Fruit fly (Drosophila melanogaster) whole organism, embryonic: ENCODE results near the gene CG17362.

ENCODE experiments used
- Atf6 ChIP-seq: fragments of 200-800 bp; sonication (Bioruptor generic); IDR thresholded peaks from 2 replicates; pipeline ENCODE4 v1.3.6; 2022; ENCODE audit warnings: missing biosample characterization, missing genetic modification characterization
- Bgb ChIP-seq: fragments of 200-800 bp; sonication (Bioruptor generic); IDR thresholded peaks from 2 replicates; pipeline ENCODE4 v1.3.6; 2022; ENCODE audit warnings: missing biosample characterization, missing genetic modification characterization; ENCODE audit not compliant: partially characterized antibody
- CG10543 ChIP-seq: fragments of 200-800 bp; sonication (Bioruptor generic); optimal IDR thresholded peaks from 3 replicates; lab custom pipeline; 2017; ENCODE audit warnings: missing biosample characterization, mild to moderate bottlenecking, missing genetic modification characterization, moderate library complexity
- CG10959 ChIP-seq: fragments of 200-800 bp; sonication (Bioruptor generic); IDR thresholded peaks from 2 replicates; pipeline ENCODE4 v1.3.6; 2022; ENCODE audit warnings: missing biosample characterization, missing genetic modification characterization
- CG10979 ChIP-seq: fragments of 200-800 bp; sonication (Bioruptor generic); optimal IDR thresholded peaks from 2 replicates; lab custom pipeline; 2018; ENCODE audit warnings: missing biosample characterization, mild to moderate bottlenecking, missing genetic modification characterization, moderate library complexity
- CG14014 ChIP-seq: fragments of 200-800 bp; sonication (Bioruptor generic); IDR thresholded peaks from 2 replicates; pipeline ENCODE4 v1.3.6; 2022; ENCODE audit warnings: missing biosample characterization, missing genetic modification characterization
- CG15269 ChIP-seq: fragments of 200-800 bp; sonication (Bioruptor generic); optimal IDR thresholded peaks from 2 replicates; lab custom pipeline; 2018; ENCODE audit warnings: missing biosample characterization, mild to moderate bottlenecking, missing genetic modification characterization, moderate library complexity
- CG16863 ChIP-seq: fragments of 200-800 bp; sonication (Bioruptor generic); optimal IDR thresholded peaks from 3 replicates; lab custom pipeline; 2016; ENCODE audit warnings: missing biosample characterization, missing genetic modification characterization
- CG2712 ChIP-seq: fragments of 200-800 bp; optimal IDR thresholded peaks from 3 replicates; lab custom pipeline; 2019; ENCODE audit warnings: missing biosample characterization, mild to moderate bottlenecking, missing genetic modification characterization, moderate library complexity
- CG2875 ChIP-seq: fragments of 200-800 bp; sonication (Bioruptor generic); optimal IDR thresholded peaks from 2 replicates; lab custom pipeline; 2017; ENCODE audit warnings: missing biosample characterization, mild to moderate bottlenecking, missing genetic modification characterization, missing genetic modification reagents
- CG30403 ChIP-seq: fragments of 200-800 bp; sonication (Bioruptor generic); optimal IDR thresholded peaks from 3 replicates; lab custom pipeline; 2016; ENCODE audit warnings: missing biosample characterization, missing genetic modification characterization
- CG3065 ChIP-seq: fragments of 200-800 bp; sonication (Bioruptor generic); optimal IDR thresholded peaks from 2 replicates; lab custom pipeline; 2016; ENCODE audit warnings: missing biosample characterization, missing genetic modification characterization
- CG33213 ChIP-seq: fragments of 200-800 bp; sonication (Bioruptor generic); optimal IDR thresholded peaks from 3 replicates; lab custom pipeline; 2016; ENCODE audit warnings: missing biosample characterization, missing genetic modification characterization
- CG4424 ChIP-seq: fragments of 200-800 bp; sonication (Bioruptor generic); optimal IDR thresholded peaks from 3 replicates; lab custom pipeline; 2016; ENCODE audit warnings: missing biosample characterization, missing genetic modification characterization
- CG6254 ChIP-seq: fragments of 200-800 bp; sonication (Bioruptor generic); optimal IDR thresholded peaks from 3 replicates; lab custom pipeline; 2017; ENCODE audit warnings: mild to moderate bottlenecking, missing biosample characterization, missing genetic modification reagents, missing genetic modification characterization
- CG6654 ChIP-seq: fragments of 200-800 bp; sonication (Bioruptor generic); optimal IDR thresholded peaks from 2 replicates; lab custom pipeline; 2017; ENCODE audit warnings: missing biosample characterization, mild to moderate bottlenecking, missing genetic modification characterization
- D ChIP-seq, 2 experiments: fragments of 200-800 bp in 1 of 2; fragments of >200 bp in 1 of 2; sonication (Bioruptor generic) in 1 of 2; optimal IDR thresholded peaks; 2 replicates in 1 of 2; 3 replicates in 1 of 2; lab custom pipeline; 2017; ENCODE audit warnings: mild to moderate bottlenecking in 1 of 2, missing biosample characterization in 1 of 2, missing genetic modification characterization in 1 of 2, missing genetic modification reagents in 1 of 2
- Dek ChIP-seq: fragments of 200-800 bp; sonication (Bioruptor generic); optimal IDR thresholded peaks from 3 replicates; lab custom pipeline; 2019; ENCODE audit warnings: missing biosample characterization, mild to moderate bottlenecking, missing genetic modification characterization, moderate library complexity
- Gug ChIP-seq: fragments of 200-800 bp; sonication (Bioruptor generic); IDR thresholded peaks from 4 replicates; pipeline ENCODE4 v1.3.6; 2022; ENCODE audit warnings: missing biosample characterization, missing genetic modification characterization
- Hsf ChIP-seq: fragments of 200-800 bp; sonication (Bioruptor generic); optimal IDR thresholded peaks from 3 replicates; lab custom pipeline; 2016; ENCODE audit warnings: missing biosample characterization, missing genetic modification characterization
- MESR4 ChIP-seq: fragments of 200-800 bp; sonication (Bioruptor generic); optimal IDR thresholded peaks from 2 replicates; lab custom pipeline; 2018; ENCODE audit warnings: missing biosample characterization, mild to moderate bottlenecking, missing genetic modification characterization, moderate library complexity
- Optix ChIP-seq: fragments of 200-800 bp; sonication (Bioruptor generic); IDR thresholded peaks from 3 replicates; pipeline ENCODE4 v1.3.6; 2022; ENCODE audit warnings: missing biosample characterization, missing genetic modification characterization
- Ptx1 ChIP-seq: fragments of 200-800 bp; sonication (Bioruptor generic); IDR thresholded peaks from 2 replicates; pipeline ENCODE4 v1.3.6; 2022; ENCODE audit warnings: missing biosample characterization, missing genetic modification characterization
- Scr ChIP-seq: fragments of 200-800 bp; sonication (Bioruptor generic); IDR thresholded peaks from 2 replicates; pipeline ENCODE4 v1.3.6; 2022; ENCODE audit warnings: missing biosample characterization, missing genetic modification characterization; ENCODE audit not compliant: partially characterized antibody
- Sry-β ChIP-seq: fragments of 200-800 bp; sonication (Bioruptor generic); optimal IDR thresholded peaks from 2 replicates; lab custom pipeline; 2018; ENCODE audit warnings: missing biosample characterization, mild to moderate bottlenecking, missing genetic modification characterization, moderate library complexity
- Ssrp ChIP-seq: fragments of 200-800 bp; sonication (Bioruptor generic); optimal IDR thresholded peaks from 2 replicates; lab custom pipeline; 2018; ENCODE audit warnings: missing biosample characterization, mild to moderate bottlenecking, missing genetic modification characterization, moderate library complexity
- Stat92E ChIP-seq, 3 experiments: fragments of >200 bp in 2 of 3; fragments of 200-800 bp in 1 of 3; sonication (Bioruptor generic) in 1 of 3; optimal IDR thresholded peaks; 2 replicates each; lab custom pipeline; 2017 to 2019; ENCODE audit warnings: missing biosample characterization in 3 of 3, missing genetic modification characterization in 3 of 3, mild to moderate bottlenecking in 1 of 3, moderate library complexity in 1 of 3
- Vsx1 ChIP-seq: fragments of 200-800 bp; sonication (Bioruptor generic); optimal IDR thresholded peaks from 2 replicates; lab custom pipeline; 2017; ENCODE audit warnings: missing biosample characterization, mild to moderate bottlenecking, missing genetic modification characterization, missing genetic modification reagents
- btn ChIP-seq: fragments of 200-800 bp; sonication (Bioruptor generic); optimal IDR thresholded peaks from 2 replicates; lab custom pipeline; 2016; ENCODE audit warnings: missing biosample characterization, missing genetic modification characterization
- cg ChIP-seq: fragments of 200-800 bp; sonication (Bioruptor generic); optimal IDR thresholded peaks from 3 replicates; lab custom pipeline; 2019; ENCODE audit warnings: missing biosample characterization, mild to moderate bottlenecking, missing genetic modification characterization, moderate library complexity
- crol ChIP-seq: fragments of 200-800 bp; sonication (Bioruptor generic); IDR thresholded peaks from 2 replicates; pipeline ENCODE4 v1.3.6; 2022; ENCODE audit warnings: missing biosample characterization, missing genetic modification characterization
- disco-r ChIP-seq: fragments of 200-800 bp; sonication (Bioruptor generic); optimal IDR thresholded peaks from 2 replicates; lab custom pipeline; 2016; ENCODE audit warnings: missing biosample characterization, missing genetic modification characterization
- ems ChIP-seq: fragments of 200-800 bp; sonication (Bioruptor generic); optimal IDR thresholded peaks from 3 replicates; lab custom pipeline; 2016; ENCODE audit warnings: missing biosample characterization, missing genetic modification characterization
- en ChIP-seq: fragments of 200-800 bp; sonication (Bioruptor generic); optimal IDR thresholded peaks from 2 replicates; lab custom pipeline; 2016; ENCODE audit warnings: missing biosample characterization, missing genetic modification characterization
- gem ChIP-seq: fragments of 200-800 bp; sonication (Bioruptor generic); optimal IDR thresholded peaks from 2 replicates; lab custom pipeline; 2019; ENCODE audit warnings: missing biosample characterization, mild to moderate bottlenecking, missing genetic modification characterization, moderate library complexity
- hb ChIP-seq: fragments of 200-800 bp; sonication (Bioruptor generic); IDR thresholded peaks from 3 replicates; pipeline ENCODE4 v1.3.6; 2022; ENCODE audit warnings: missing biosample characterization, missing genetic modification characterization; ENCODE audit not compliant: partially characterized antibody
- ken ChIP-seq: fragments of 200-800 bp; sonication (Bioruptor generic); IDR thresholded peaks from 3 replicates; pipeline ENCODE4 v1.3.6; 2022; ENCODE audit warnings: missing biosample characterization, missing genetic modification characterization
- lbe ChIP-seq: fragments of 200-800 bp; sonication (Bioruptor generic); optimal IDR thresholded peaks from 2 replicates; lab custom pipeline; 2016; ENCODE audit warnings: missing biosample characterization, mild to moderate bottlenecking, missing genetic modification characterization
- luna ChIP-seq: fragments of 200-800 bp; sonication (Bioruptor generic); optimal IDR thresholded peaks from 2 replicates; lab custom pipeline; 2016; ENCODE audit warnings: missing biosample characterization, missing genetic modification characterization
- mam ChIP-seq: fragments of 200-800 bp; sonication (Bioruptor generic); optimal IDR thresholded peaks from 3 replicates; lab custom pipeline; 2016; ENCODE audit warnings: missing biosample characterization, missing genetic modification characterization
- nom ChIP-seq: fragments of 200-800 bp; sonication (Bioruptor generic); optimal IDR thresholded peaks from 2 replicates; lab custom pipeline; 2017; ENCODE audit warnings: missing biosample characterization, missing genetic modification characterization, mild to moderate bottlenecking, moderate library complexity, missing genetic modification reagents
- onecut ChIP-seq: fragments of 200-800 bp; sonication (Bioruptor generic); IDR thresholded peaks from 2 replicates; pipeline ENCODE4 v1.3.6; 2022; ENCODE audit warnings: missing biosample characterization, missing genetic modification characterization
- pita ChIP-seq: fragments of 200-800 bp; sonication (Bioruptor generic); optimal IDR thresholded peaks from 2 replicates; lab custom pipeline; 2017; ENCODE audit warnings: missing biosample characterization, mild to moderate bottlenecking, missing genetic modification characterization
- pum ChIP-seq: fragments of 200-800 bp; sonication (Bioruptor generic); optimal IDR thresholded peaks from 2 replicates; lab custom pipeline; 2016; ENCODE audit warnings: missing biosample characterization, missing genetic modification characterization
- rib ChIP-seq: fragments of 200-800 bp; sonication (Bioruptor generic); IDR thresholded peaks from 2 replicates; pipeline ENCODE4 v1.3.6; 2022; ENCODE audit warnings: missing biosample characterization, missing genetic modification characterization
- run ChIP-seq: fragments of 200-800 bp; sonication (Bioruptor generic); optimal IDR thresholded peaks from 3 replicates; lab custom pipeline; 2018; ENCODE audit warnings: missing biosample characterization, mild to moderate bottlenecking, missing genetic modification characterization
- stc ChIP-seq: fragments of 200-800 bp; sonication (Bioruptor generic); IDR thresholded peaks from 2 replicates; pipeline ENCODE4 v1.3.6; 2022; ENCODE audit warnings: missing biosample characterization, missing genetic modification characterization
- unc-4 ChIP-seq: fragments of 200-800 bp; sonication (Bioruptor generic); IDR thresholded peaks from 2 replicates; pipeline ENCODE4 v1.3.6; 2022; ENCODE audit warnings: missing biosample characterization, missing genetic modification characterization; ENCODE audit not compliant: partially characterized antibody

CG17362 gene

DNA sequence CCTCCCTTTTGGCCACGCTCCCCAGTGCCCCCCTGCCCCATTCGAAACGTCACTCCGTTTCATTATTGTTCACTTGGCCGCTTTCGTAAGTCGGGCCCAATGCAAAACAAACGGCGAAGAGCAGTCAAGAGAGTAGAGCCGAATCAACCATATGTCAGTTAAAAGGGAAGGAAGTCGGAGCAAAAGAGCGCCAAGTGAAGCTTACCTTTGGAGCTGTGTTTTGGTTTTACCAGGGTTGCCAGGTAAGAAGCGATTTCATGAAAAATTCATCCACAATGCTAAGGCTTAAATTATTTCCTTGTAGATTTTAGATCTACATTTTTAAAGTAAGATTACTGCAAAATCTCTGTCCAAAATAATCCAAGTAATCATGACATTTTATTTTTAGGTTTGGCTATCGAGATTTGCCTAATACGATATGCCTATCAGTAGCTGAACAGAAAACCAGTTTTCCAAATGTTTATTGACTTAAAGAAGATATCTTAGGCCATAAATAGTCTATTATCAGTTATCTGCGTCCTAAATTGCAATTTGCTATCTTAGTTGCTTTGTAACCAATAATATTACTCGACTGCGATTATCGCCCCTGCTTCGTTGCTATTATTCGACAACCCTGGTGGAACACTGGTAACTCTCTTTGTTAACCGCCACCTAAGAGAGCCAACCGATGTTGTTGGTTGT, 47.8 kb upstream of the CG17362 start (continued):
- TF ChIP-seq Ssrp (tag; lab: Kevin White, UChicago) (peak; percentile 87), crol (peak; percentile 53), stc (GFP tag; lab: Robert Waterston, UW) (peak; percentile 68), CG3065 (GFP tag; lab: Kevin White, UChicago) (peak; percentile 47), pita (GFP tag; lab: Kevin White, UChicago) (no peak), CG10543 (GFP tag; lab: Kevin White, UChicago) (peak; percentile 93), CG10979 (peak; percentile 93), CG2875 (GFP tag; lab: Kevin White, UChicago) (peak; percentile 75), Vsx1 (peak; percentile 58), D (optimal IDR thresholded peaks at IDR 0.05; lab: Kevin White, UChicago) (no peak), D (GFP tag; optimal IDR thresholded peaks at IDR 0.05; lab: Kevin White, UChicago) (peak; percentile 91), CG6654 (GFP tag; lab: Kevin White, UChicago) (peak; percentile 71), Dek (tag; lab: Kevin White, UChicago) (peak; percentile 67), onecut (GFP tag; lab: Robert Waterston, UW) (peak; percentile 39), rib (GFP tag; lab: Robert Waterston, UW) (no peak), CG15269 (peak; percentile 92), CG2712 (tag; lab: Kevin White, UChicago) (peak; percentile 91), run (tag; lab: Kevin White, UChicago) (peak; percentile 73), MESR4 (GFP tag; lab: Kevin White, UChicago) (no peak), cg (no peak), Atf6 (GFP tag; lab: Robert Waterston, UW) (peak; percentile 65; the same call in 1 of the 2 replicates), nom (GFP tag; lab: Kevin White, UChicago) (peak; percentile 81), en (GFP tag; lab: Kevin White, UChicago) (peak; percentile 82), CG33213 (GFP tag; lab: Kevin White, UChicago) (peak; percentile 75), CG10959 (GFP tag; lab: Robert Waterston, UW) (no peak), btn (GFP tag; lab: Kevin White, UChicago) (peak; percentile 88), Stat92E (GFP tag; optimal IDR thresholded peaks at IDR 0.05; lab: Kevin White, UChicago) (no peak), Optix (GFP tag; lab: Robert Waterston, UW) (0 out of 3 replicates have a peak, but pooled peaks have one; percentile 5), CG14014 (peak; percentile 76), Gug (GFP tag; lab: Robert Waterston, UW) (peak; percentile 67; the same call in 3 of the 4 replicates), Hsf (GFP tag; lab: Kevin White, UChicago) (peak; percentile 92), CG6254 (GFP tag; lab: Kevin White, UChicago) (peak; percentile 66), CG30403 (peak; percentile 93), ems (peak; percentile 85), Ptx1 (GFP tag; lab: Robert Waterston, UW) (peak; percentile 76), mam (peak; percentile 89), ken (GFP tag; lab: Robert Waterston, UW) (peak; percentile 6; the same call in 1 of the 3 replicates), Sry-β (GFP tag; lab: Kevin White, UChicago) (peak; percentile 12), CG16863 (GFP tag; lab: Kevin White, UChicago) (peak; percentile 90), luna (GFP tag; lab: Kevin White, UChicago) (peak; percentile 85), Bgb (GFP tag; lab: Robert Waterston, UW) (no peak), disco-r (GFP tag; lab: Kevin White, UChicago) (peak; percentile 78), Scr (GFP tag; lab: Robert Waterston, UW) (no peak), pum (GFP tag; lab: Kevin White, UChicago) (peak; percentile 86), lbe (GFP tag; lab: Kevin White, UChicago) (peak; percentile 68), CG4424 (GFP tag; lab: Kevin White, UChicago) (peak; percentile 92), hb (GFP tag; lab: Robert Waterston, UW) (no peak), gem (peak; percentile 90), unc-4 (GFP tag; lab: Robert Waterston, UW) (no peak)
